Worm (Caenorhabditis elegans) whole organism, late embryonic: ENCODE data around the gene D1005.2.

ENCODE experiments used
- ahr-1 ChIP-seq: sonication (generic microtip); optimal IDR thresholded peaks from 2 replicates; lab custom pipeline; 2016; ENCODE audit warnings: missing genetic modification characterization, missing compliant biosample characterization
- ceh-18 ChIP-seq: sonication (generic microtip); optimal IDR thresholded peaks from 2 replicates; lab custom pipeline; 2016; ENCODE audit warnings: missing genetic modification characterization, missing compliant biosample characterization
- ceh-22 ChIP-seq: sonication (generic microtip); optimal IDR thresholded peaks from 2 replicates; lab custom pipeline; 2017; ENCODE audit warnings: missing biosample characterization, missing genetic modification characterization
- ceh-31 ChIP-seq: sonication (generic microtip); optimal IDR thresholded peaks from 2 replicates; lab custom pipeline; 2016; ENCODE audit warnings: missing genetic modification characterization, missing compliant biosample characterization
- ceh-45 ChIP-seq: fragments of 200-800 bp; sonication (Bioruptor generic); IDR thresholded peaks from 2 replicates; pipeline ENCODE4 v1.3.6; 2022; ENCODE audit warnings: missing genetic modification reagents, missing genetic modification characterization, missing compliant biosample characterization
- ceh-48 ChIP-seq: sonication (generic microtip); optimal IDR thresholded peaks from 2 replicates; lab custom pipeline; 2016; ENCODE audit warnings: missing genetic modification characterization, inconsistent platforms, missing compliant biosample characterization
- che-1 ChIP-seq: sonication (generic microtip); optimal IDR thresholded peaks from 2 replicates; lab custom pipeline; 2016; ENCODE audit warnings: mild to moderate bottlenecking, missing genetic modification characterization, missing compliant biosample characterization
- dmd-4 ChIP-seq: sonication (generic microtip); optimal IDR thresholded peaks from 2 replicates; lab custom pipeline; 2016; ENCODE audit warnings: borderline replicate concordance, missing genetic modification characterization, missing compliant biosample characterization
- ets-4 ChIP-seq: sonication (generic microtip); optimal IDR thresholded peaks from 2 replicates; lab custom pipeline; 2016; ENCODE audit warnings: missing genetic modification characterization, missing compliant biosample characterization
- eyg-1 ChIP-seq: sonication (generic microtip); optimal IDR thresholded peaks from 2 replicates; lab custom pipeline; 2016; ENCODE audit warnings: missing genotype, missing genetic modification characterization, missing compliant biosample characterization
- fkh-10 ChIP-seq: fragments of 150-350 bp; optimal IDR thresholded peaks from 2 replicates; lab custom pipeline; 2014; ENCODE audit warnings: missing biosample characterization, missing genetic modification reagents, missing genetic modification characterization
- gmeb-2 ChIP-seq: sonication (generic microtip); optimal IDR thresholded peaks from 2 replicates; lab custom pipeline; 2016; ENCODE audit warnings: missing genetic modification characterization, inconsistent platforms, missing compliant biosample characterization
- hlh-15 ChIP-seq: sonication (generic microtip); optimal IDR thresholded peaks from 2 replicates; lab custom pipeline; 2016; ENCODE audit warnings: missing genetic modification characterization, missing compliant biosample characterization
- hlh-30 ChIP-seq: sonication (generic microtip); optimal IDR thresholded peaks from 2 replicates; lab custom pipeline; 2017; ENCODE audit warnings: antibody characterized with exemption, missing genetic modification characterization, missing compliant biosample characterization; ENCODE audit not compliant: insufficient read depth
- lin-11 ChIP-seq: fragments of 200-800 bp; sonication (Bioruptor generic); optimal IDR thresholded peaks from 2 replicates; lab custom pipeline; 2018; ENCODE audit warnings: mild to moderate bottlenecking, missing genetic modification characterization, missing compliant biosample characterization
- mec-3 ChIP-seq: sonication (generic microtip); optimal IDR thresholded peaks from 2 replicates; lab custom pipeline; 2016; ENCODE audit warnings: borderline replicate concordance, missing genetic modification characterization, missing compliant biosample characterization
- nhr-11 ChIP-seq: fragments of 150-350 bp; optimal IDR thresholded peaks from 2 replicates; lab custom pipeline; 2014; ENCODE audit warnings: missing biosample characterization, missing genetic modification characterization
- nhr-232 ChIP-seq: sonication (generic microtip); optimal IDR thresholded peaks from 2 replicates; lab custom pipeline; 2016; ENCODE audit warnings: missing genetic modification characterization, missing compliant biosample characterization
- pax-1 ChIP-seq: fragments of 150-350 bp; optimal IDR thresholded peaks from 2 replicates; lab custom pipeline; 2014; ENCODE audit warnings: missing biosample characterization, missing genetic modification characterization
- pha-4 ChIP-seq: fragments of 150-350 bp; optimal IDR thresholded peaks from 2 replicates; lab custom pipeline; 2018; ENCODE audit warnings: missing biosample characterization, missing genetic modification reagents, missing genetic modification characterization
- pqm-1 ChIP-seq: sonication (generic microtip); optimal IDR thresholded peaks from 2 replicates; lab custom pipeline; 2016; ENCODE audit warnings: missing genetic modification characterization, missing compliant biosample characterization
- pros-1 ChIP-seq: fragments of 150-350 bp; optimal IDR thresholded peaks from 2 replicates; lab custom pipeline; 2014; ENCODE audit warnings: missing biosample characterization, missing genetic modification reagents, missing genetic modification characterization
- ref-2 ChIP-seq: sonication (generic microtip); optimal IDR thresholded peaks from 2 replicates; lab custom pipeline; 2016; ENCODE audit warnings: missing genetic modification characterization, missing compliant biosample characterization
- rnt-1 ChIP-seq: sonication (generic microtip); optimal IDR thresholded peaks from 2 replicates; lab custom pipeline; 2016; ENCODE audit warnings: missing genetic modification characterization, missing compliant biosample characterization
- sdc-2 ChIP-seq: sonication (generic microtip); optimal IDR thresholded peaks from 2 replicates; lab custom pipeline; 2016; ENCODE audit warnings: missing genotype, missing genetic modification characterization, missing compliant biosample characterization
- sox-4 ChIP-seq: sonication (generic microtip); optimal IDR thresholded peaks from 2 replicates; lab custom pipeline; 2017; ENCODE audit warnings: mild to moderate bottlenecking, missing genetic modification characterization, inconsistent platforms, missing compliant biosample characterization
- tbx-2 ChIP-seq: sonication (generic microtip); optimal IDR thresholded peaks from 2 replicates; lab custom pipeline; 2016; ENCODE audit warnings: missing genetic modification characterization, missing compliant biosample characterization
- unc-42 ChIP-seq: sonication (generic microtip); optimal IDR thresholded peaks from 2 replicates; lab custom pipeline; 2016; ENCODE audit warnings: missing genotype, missing genetic modification characterization, missing compliant biosample characterization
- unc-55 ChIP-seq: sonication (generic microtip); optimal IDR thresholded peaks from 2 replicates; lab custom pipeline; 2017; ENCODE audit warnings: missing biosample characterization, missing genetic modification reagents, missing genetic modification characterization
- unc-86 ChIP-seq: sonication (generic microtip); optimal IDR thresholded peaks from 2 replicates; lab custom pipeline; 2016; ENCODE audit warnings: missing genetic modification characterization, missing compliant biosample characterization

Gene D1005.2

DNA sequence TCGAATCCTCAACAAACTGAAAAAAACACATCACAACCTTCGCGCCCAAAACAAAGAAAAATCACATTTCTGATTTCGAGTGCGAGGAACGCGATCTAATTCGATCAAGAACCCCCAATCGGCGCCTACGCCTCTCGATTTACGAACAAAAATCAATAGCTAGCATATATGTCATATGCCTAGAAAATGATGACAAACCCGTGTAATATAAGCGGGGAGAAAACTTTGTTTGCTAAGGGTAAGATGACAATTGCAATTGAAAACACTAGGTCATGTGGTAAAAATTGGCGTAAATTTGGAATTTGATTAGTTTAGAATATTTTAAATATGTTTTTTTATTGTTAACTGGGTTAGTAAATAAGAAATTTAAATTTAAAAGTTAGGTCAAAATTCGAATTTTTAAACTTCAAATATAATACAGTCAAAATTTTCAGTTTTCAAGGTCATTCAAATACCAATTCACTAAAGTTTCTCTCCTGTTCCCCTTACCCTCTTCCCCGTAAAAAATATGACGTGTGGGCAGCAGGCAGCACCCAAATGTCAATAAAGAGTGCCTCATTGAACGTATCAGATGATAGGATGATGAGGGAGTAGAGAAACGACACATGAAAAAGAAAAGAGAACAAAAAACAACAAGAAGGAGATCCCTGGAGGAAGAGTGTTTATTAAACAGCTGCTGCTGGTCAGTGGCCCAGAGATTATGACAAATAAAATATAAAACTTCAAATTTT is 2.3 kb upstream of the D1005.2 start:
- no peak for TF ChIP-seq ref-2 (tag; lab: Kevin White, UChicago)
- peak; percentile 42 for TF ChIP-seq ceh-18
- TF ChIP-seq hlh-15 (tag; lab: Kevin White, UChicago) = no peak
- TF ChIP-seq unc-55 (GFP tag; lab: Kevin White, UChicago) = peak; percentile 59
- no peak for TF ChIP-seq unc-42 (tag; lab: Kevin White, UChicago)
- no peak for TF ChIP-seq sox-4
- no peak for TF ChIP-seq ceh-48 (tag; lab: Kevin White, UChicago)
- no peak for TF ChIP-seq ets-4
- no peak for TF ChIP-seq ceh-31 (tag; lab: Kevin White, UChicago)
- TF ChIP-seq dmd-4 = no peak
- TF ChIP-seq tbx-2 (tag; lab: Kevin White, UChicago) = peak; percentile 13
- TF ChIP-seq pha-4 (tag; lab: Kevin White, UChicago) = no peak
- TF ChIP-seq rnt-1 (tag; lab: Kevin White, UChicago) = peak; percentile 54

DNA sequence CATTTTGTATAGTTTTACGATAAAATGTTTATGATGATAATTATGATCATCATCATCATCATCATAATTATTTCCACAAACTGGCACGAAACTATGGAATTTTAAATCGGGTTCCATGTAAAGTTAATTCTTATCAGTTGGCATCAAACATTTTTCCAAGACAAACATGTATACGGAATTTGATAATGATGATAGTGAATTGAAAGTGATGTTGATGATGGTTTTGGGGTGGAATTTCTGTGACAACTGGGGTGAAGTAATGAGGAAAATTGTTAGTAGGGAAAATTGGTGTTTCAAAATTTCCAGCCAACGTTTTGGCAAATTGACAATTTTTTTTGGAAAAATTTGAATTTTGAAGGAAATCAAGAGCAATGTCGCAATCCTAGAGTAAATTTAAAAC is 934 bp downstream of the D1005.2 start:
- TF ChIP-seq ceh-45 (GFP tag; lab: Robert Waterston, UW) (no peak), ref-2 (tag; lab: Kevin White, UChicago) (no peak)

DNA sequence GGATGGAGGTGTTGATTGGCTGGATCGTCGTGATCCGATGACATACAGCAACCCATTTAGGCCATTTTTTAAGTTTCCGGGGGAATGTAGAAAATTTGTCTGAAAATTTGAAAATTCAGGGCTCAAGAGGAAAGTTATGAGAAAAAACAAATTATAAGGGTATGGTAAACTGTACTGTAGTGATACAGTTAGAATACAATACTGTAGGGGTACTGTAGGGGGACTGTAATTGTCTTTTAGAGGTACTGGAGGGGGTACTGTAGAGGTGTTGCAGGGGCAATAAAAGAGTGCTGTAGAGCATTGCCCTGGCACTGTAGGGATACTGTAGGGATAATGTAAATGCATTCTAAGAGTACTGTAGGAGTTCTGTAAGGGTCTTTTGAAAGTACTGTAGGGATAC is 5.9 kb downstream of the D1005.2 start, which contains the start of gene D1005.6:
Gene D1005.6, minus strand, starts transcription at position 101 of the 400 bp plus-strand sequence.
- TF ChIP-seq nhr-11 (tag; lab: Kevin White, UChicago) = no peak
- TF ChIP-seq ahr-1 = no peak

DNA sequence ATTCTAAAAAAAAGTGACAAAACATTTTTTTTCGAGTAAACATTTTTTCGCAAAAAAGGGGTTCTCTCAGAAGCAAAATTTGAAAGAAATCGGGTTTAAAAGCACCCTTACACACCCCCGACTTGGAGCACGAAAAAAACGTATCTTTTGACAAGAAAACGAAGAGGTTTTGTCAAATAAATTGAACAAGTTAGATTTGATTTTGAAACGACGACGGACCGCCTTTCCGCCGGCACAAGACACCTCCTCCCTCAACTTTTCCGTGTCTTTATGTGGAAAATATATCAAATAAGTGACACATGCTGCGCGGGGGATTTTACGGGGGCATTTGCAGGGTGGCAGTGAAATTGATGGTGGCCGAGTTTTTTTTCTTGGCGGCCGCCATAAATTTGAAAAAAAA is 9.2 kb downstream of the D1005.2 start:
- TF ChIP-seq ceh-48 (tag; lab: Kevin White, UChicago) (no peak), unc-42 (tag; lab: Kevin White, UChicago) (peak; percentile 62), che-1 (tag; lab: Kevin White, UChicago) (no peak)
- TF ChIP-seq, all 69 proteins: peak for 1

DNA sequence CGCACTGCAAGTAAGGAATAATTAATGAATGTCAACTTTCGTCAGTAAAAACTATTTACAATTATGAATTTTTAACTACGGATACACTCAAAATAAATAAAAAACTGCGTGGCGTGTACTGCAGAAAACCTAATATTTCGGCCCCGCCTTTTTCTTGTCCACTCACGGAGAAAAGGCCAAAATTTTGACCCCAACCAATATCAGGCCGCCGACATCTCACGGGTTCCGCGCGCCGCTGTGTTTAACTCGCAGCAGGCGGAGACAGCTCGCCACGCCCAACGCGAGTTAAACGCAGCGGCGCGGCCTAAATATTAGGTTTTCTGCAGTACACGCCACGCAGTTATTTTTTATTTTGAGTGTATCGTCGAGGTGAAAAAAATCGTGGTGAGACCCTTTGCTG is 12.4 kb downstream of the D1005.2 start:
- no peak for TF ChIP-seq pax-1 (tag; lab: Kevin White, UChicago)
- no peak for TF ChIP-seq sdc-2 (tag; lab: Kevin White, UChicago)
- TF ChIP-seq eyg-1 (tag; lab: Kevin White, UChicago) = no peak
- TF ChIP-seq ref-2 (tag; lab: Kevin White, UChicago) = no peak
- TF ChIP-seq pha-4 (tag; lab: Kevin White, UChicago) = no peak
- TF ChIP-seq rnt-1 (tag; lab: Kevin White, UChicago) = no peak
- TF ChIP-seq hlh-30 (tag; lab: Kevin White, UChicago) = no peak
- TF ChIP-seq ceh-22 (tag; lab: Kevin White, UChicago) = no peak
- TF ChIP-seq fkh-10 (GFP tag; lab: Kevin White, UChicago) = no peak
- no peak for TF ChIP-seq lin-11 (tag; lab: Kevin White, UChicago)
- TF ChIP-seq unc-86 (tag; lab: Kevin White, UChicago) = no peak
- no peak for TF ChIP-seq nhr-232
- TF ChIP-seq, all 69 proteins: peak for 0

DNA sequence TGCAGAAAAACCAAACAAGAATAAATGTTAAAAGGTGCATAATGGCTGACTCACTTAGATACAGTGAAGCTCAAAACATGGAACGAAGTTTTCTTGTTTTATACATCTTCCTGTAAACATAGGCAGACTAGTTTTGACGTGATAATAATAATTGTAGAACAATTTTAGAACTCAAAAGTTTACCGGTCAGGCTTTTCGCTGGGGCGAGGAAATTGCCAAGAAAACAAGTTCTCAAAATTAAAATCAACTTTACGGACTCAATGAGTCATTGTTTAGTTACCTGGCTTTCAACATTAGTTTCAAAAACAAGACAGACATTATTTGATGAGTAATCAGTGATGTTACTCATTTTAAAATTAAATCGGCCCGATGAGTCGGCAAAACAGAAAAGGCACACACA is 14.1 kb downstream of the D1005.2 start, which contains the start of gene D1005.5:
Gene D1005.5, minus strand, starts transcription at position 101 of the 400 bp plus-strand sequence.
- no peak for TF ChIP-seq gmeb-2
- no peak for TF ChIP-seq pros-1 (tag; lab: Kevin White, UChicago)
- no peak for TF ChIP-seq ceh-22 (tag; lab: Kevin White, UChicago)
- no peak for TF ChIP-seq mec-3 (tag; lab: Kevin White, UChicago)
- no peak for TF ChIP-seq sox-4
- TF ChIP-seq pqm-1 (tag; lab: Kevin White, UChicago) = no peak
- TF ChIP-seq eyg-1 (tag; lab: Kevin White, UChicago) = no peak
